Fruit fly (Drosophila melanogaster): ENCODE results near the gene Tsp26A.

The Tsp26A gene

dm6 chr2L:5972005-5972404, 28.0 kb upstream of the Tsp26A start (continued):
- no peak for TF ChIP-seq CG7357 (GFP tag; IDR thresholded peaks at IDR 0.05)
- no peak for TF ChIP-seq CG7928 (GFP tag; optimal IDR thresholded peaks at IDR 0.05)
- no peak for TF ChIP-seq Bdp1 (GFP tag; optimal IDR thresholded peaks at IDR 0.05)
- TF ChIP-seq pum (GFP tag; optimal IDR thresholded peaks at IDR 0.05) = no peak
- no peak for TF ChIP-seq Nf-YC (tag; optimal IDR thresholded peaks at IDR 0.05)
- no peak for TF ChIP-seq CG2889 (GFP tag; IDR thresholded peaks at IDR 0.05)
- peak; percentile 36; the same call in 1 of the 3 replicates for TF ChIP-seq H15 (GFP tag; IDR thresholded peaks at IDR 0.05)
- no peak for TF ChIP-seq CG10321 (GFP tag; IDR thresholded peaks at IDR 0.05)
- TF ChIP-seq CG17612 (GFP tag; IDR thresholded peaks at IDR 0.05) = no peak
- TF ChIP-seq HLHmδ (GFP tag; optimal IDR thresholded peaks at IDR 0.05) = no peak
- no peak for TF ChIP-seq CG10267 (tag; optimal IDR thresholded peaks at IDR 0.05)
- TF ChIP-seq CG3281 (GFP tag; optimal IDR thresholded peaks at IDR 0.05) = peak; percentile 4
- TF ChIP-seq dpn (GFP tag; optimal IDR thresholded peaks at IDR 0.05) = peak; percentile 3 to 9
- TF ChIP-seq CG14965 (GFP tag; optimal IDR thresholded peaks at IDR 0.05; ENCODE audit: borderline replicate concordance) = no peak
- peak; percentile 21 for TF ChIP-seq caup (GFP tag; optimal IDR thresholded peaks at IDR 0.05; ENCODE audit: severe bottlenecking)
- no peak for TF ChIP-seq exex (tag; optimal IDR thresholded peaks at IDR 0.05)
- no peak for TF ChIP-seq CG42726 (GFP tag; IDR thresholded peaks at IDR 0.05; ENCODE audit: partially characterized antibody)
- TF ChIP-seq sc (optimal IDR thresholded peaks at IDR 0.05) = no peak
- TF ChIP-seq sc (GFP tag; optimal IDR thresholded peaks at IDR 0.05) = no peak
- TF ChIP-seq aop (GFP tag; IDR thresholded peaks at IDR 0.05) = no peak
- no peak for TF ChIP-seq CG8478 (optimal IDR thresholded peaks at IDR 0.05)
- TF ChIP-seq CG11247 (GFP tag; IDR thresholded peaks at IDR 0.05) = peak; percentile 41; the same call in 1 of the 2 replicates
- no peak for TF ChIP-seq repo (GFP tag; optimal IDR thresholded peaks at IDR 0.05)
- TF ChIP-seq Usf (GFP tag; optimal IDR thresholded peaks at IDR 0.05) = no peak
- TF ChIP-seq chn (GFP tag; optimal IDR thresholded peaks at IDR 0.05) = peak; percentile 5
- TF ChIP-seq Asciz (GFP tag; optimal IDR thresholded peaks at IDR 0.05) = no peak
- peak; percentile 35 for TF ChIP-seq nmo (GFP tag; optimal IDR thresholded peaks at IDR 0.05)
- peak; percentile 5 for TF ChIP-seq CG18262 (tag; optimal IDR thresholded peaks at IDR 0.05)
- no peak for TF ChIP-seq ap (GFP tag; IDR thresholded peaks at IDR 0.05)
- 0 out of 3 replicates have a peak, but pooled peaks have one; percentile 17 for TF ChIP-seq Aef1 (GFP tag; IDR thresholded peaks at IDR 0.05)
- no peak for TF ChIP-seq tin (GFP tag; optimal IDR thresholded peaks at IDR 0.05)
- peak; percentile 15 for TF ChIP-seq CG8388 (GFP tag; optimal IDR thresholded peaks at IDR 0.05)
- TF ChIP-seq seq (GFP tag; IDR thresholded peaks at IDR 0.05) = peak; percentile 63
- no peak for TF ChIP-seq cato (GFP tag; optimal IDR thresholded peaks at IDR 0.05; ENCODE audit: borderline replicate concordance)
- no peak for TF ChIP-seq Dll (GFP tag; IDR thresholded peaks at IDR 0.05; ENCODE audit: partially characterized antibody)
- TF ChIP-seq CG30020 (tag; optimal IDR thresholded peaks at IDR 0.05) = no peak
- peak; percentile 78 for TF ChIP-seq Ptx1 (GFP tag; IDR thresholded peaks at IDR 0.05)
- no peak for TF ChIP-seq usp (GFP tag; optimal IDR thresholded peaks at IDR 0.05)
- TF ChIP-seq CG3163 (GFP tag; optimal IDR thresholded peaks at IDR 0.05) = no peak
- TF ChIP-seq CG7271 (tag; optimal IDR thresholded peaks at IDR 0.05) = no peak
- TF ChIP-seq pb (GFP tag; optimal IDR thresholded peaks at IDR 0.05) = no peak
- peak; percentile 42; the same call in 1 of the 2 replicates for TF ChIP-seq vvl (GFP tag; IDR thresholded peaks at IDR 0.05)
- no peak for TF ChIP-seq CG2129 (GFP tag; IDR thresholded peaks at IDR 0.05; ENCODE audit: partially characterized antibody)
- no peak for TF ChIP-seq mirr (GFP tag; optimal IDR thresholded peaks at IDR 0.05)
- no peak for TF ChIP-seq CG5245 (GFP tag; optimal IDR thresholded peaks at IDR 0.05)
- TF ChIP-seq abd-A (tag; optimal IDR thresholded peaks at IDR 0.05) = no peak
- TF ChIP-seq unc-4 (GFP tag; IDR thresholded peaks at IDR 0.05; ENCODE audit: partially characterized antibody) = no peak
- no peak for TF ChIP-seq NFAT (GFP tag; IDR thresholded peaks at IDR 0.05)
- TF ChIP-seq tup (GFP tag; optimal IDR thresholded peaks at IDR 0.05) = no peak
- TF ChIP-seq otp (GFP tag; IDR thresholded peaks at IDR 0.05) = 0 out of 3 replicates have a peak, but pooled peaks have one; percentile 45
- TF ChIP-seq CG12659 (GFP tag; optimal IDR thresholded peaks at IDR 0.05) = no peak
- no peak for TF ChIP-seq tio (GFP tag; optimal IDR thresholded peaks at IDR 0.05)
